Worm (Caenorhabditis elegans) whole organism, L4/young adult: Measurements from ENCODE around the gene fbxa-27.

Experiments used
- W03F9.2 ChIP-seq: fragments of 150-350 bp; optimal IDR thresholded peaks from 2 replicates; lab custom pipeline; 2014; ENCODE audit warnings: missing biosample characterization, missing genetic modification characterization
- dao-5 ChIP-seq: sonication (generic microtip); optimal IDR thresholded peaks from 2 replicates; lab custom pipeline; 2016; ENCODE audit warnings: missing genotype, missing genetic modification characterization, moderate library complexity, missing compliant biosample characterization

ce11 chrIII:1384092-1384491 is 41.3 kb downstream of the fbxa-27 start, which contains the start of the genes fbxa-138 and Y82E9BR.5:
- TF ChIP-seq W03F9.2 (tag; lab: Kevin White, UChicago): no peak
- no peak for TF ChIP-seq dao-5
